Worm (Caenorhabditis elegans): ENCODE results near the gene srbc-49.
A peak's percentile ranks its signal among the peaks of the same experiment; 100 is the strongest.

srbc-49 gene

ce11 chrV:15821398-15821797 is at the start of gene srbc-49:
srbc-49 (plus strand) TSS chrV:15821698.
- TF ChIP-seq hlh-17 (GFP tag; optimal IDR thresholded peaks at IDR 0.05; ENCODE audit: borderline replicate concordance): no peak
- no peak for TF ChIP-seq ceh-88 (GFP tag; IDR thresholded peaks at IDR 0.05)
- TF ChIP-seq C34B4.2 (tag; optimal IDR thresholded peaks at IDR 0.05): no peak
- TF ChIP-seq sup-37 (GFP tag; optimal IDR thresholded peaks at IDR 0.05): no peak
- TF ChIP-seq mep-1 (tag; optimal IDR thresholded peaks at IDR 0.05): no peak
- TF ChIP-seq efl-1 (optimal IDR thresholded peaks at IDR 0.05): no peak
- TF ChIP-seq efl-1 (GFP tag; optimal IDR thresholded peaks at IDR 0.05 in 1 of 2): peak in 1 of 2 experiments; percentile 42
- TF ChIP-seq fkh-10 (GFP tag; optimal IDR thresholded peaks at IDR 0.05): no peak
- TF ChIP-seq Y116A8C.19 (tag; optimal IDR thresholded peaks at IDR 0.05; ENCODE audit: borderline replicate concordance): no peak
- no peak for TF ChIP-seq aha-1 (tag; optimal IDR thresholded peaks at IDR 0.05)

ce11 chrV:15773141-15773540 is 48.4 kb upstream of the srbc-49 start, which contains the start of gene nhr-60:
nhr-60 (minus strand) TSS chrV:15773241.
- no peak for TF ChIP-seq fkh-4 (tag; optimal IDR thresholded peaks at IDR 0.05; ENCODE audit: borderline replicate concordance)
- TF ChIP-seq aha-1 (tag; optimal IDR thresholded peaks at IDR 0.05): no peak
- TF ChIP-seq nhr-85 (tag): no peak
- TF ChIP-seq lsy-2 (tag; optimal IDR thresholded peaks at IDR 0.05): no peak

DNA sequence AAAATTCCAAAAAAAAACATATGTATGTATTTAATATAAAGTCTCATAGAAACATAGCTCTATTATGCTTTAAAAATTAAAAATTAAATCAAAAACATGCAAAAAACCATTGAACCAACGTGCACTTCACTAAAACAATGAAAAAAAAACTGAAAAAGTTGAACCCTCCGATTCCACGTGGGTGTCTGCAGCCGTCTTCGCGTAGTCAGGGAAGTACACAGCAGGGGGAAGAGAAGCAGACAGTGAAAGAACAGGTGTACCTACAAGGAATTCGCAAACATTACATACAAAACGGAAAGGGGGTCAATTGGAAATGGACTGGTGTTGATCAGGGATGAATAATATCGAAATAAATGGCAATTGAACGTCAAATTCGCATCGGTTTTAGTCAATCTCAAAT is 47.6 kb upstream of the srbc-49 start:
- no peak for TF ChIP-seq efl-1 (optimal IDR thresholded peaks at IDR 0.05)
- peak in 1 of 2 experiments; percentile 78 for TF ChIP-seq efl-1 (GFP tag; optimal IDR thresholded peaks at IDR 0.05 in 1 of 2)
- TF ChIP-seq fkh-8 (tag; optimal IDR thresholded peaks at IDR 0.05): peak; percentile 14
- TF ChIP-seq blmp-1 (tag; optimal IDR thresholded peaks at IDR 0.05): peak; percentile 18
- peak; percentile 10 for TF ChIP-seq lin-14 (GFP tag; optimal IDR thresholded peaks at IDR 0.05)
- TF ChIP-seq rnt-1 (tag; optimal IDR thresholded peaks at IDR 0.05): no peak

DNA sequence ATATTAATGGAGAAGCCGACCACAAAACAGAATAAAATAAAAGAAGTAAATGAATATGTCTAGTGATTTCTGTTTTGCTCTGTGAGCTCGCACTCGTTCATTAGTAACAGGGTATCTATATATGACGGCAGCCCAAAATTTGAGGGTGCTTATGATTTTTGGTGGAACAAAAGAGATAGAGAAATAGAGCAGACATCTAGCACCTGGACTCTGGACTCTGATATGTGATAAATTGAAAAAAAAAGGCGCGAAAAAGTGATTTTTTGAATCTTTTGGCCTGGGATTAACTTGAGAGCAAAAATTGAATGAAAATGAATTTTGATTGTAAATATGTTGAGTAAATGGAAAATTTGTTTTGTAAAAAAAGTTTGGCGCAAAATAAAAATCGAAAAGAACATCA is 44.8 kb upstream of the srbc-49 start, which contains the start of gene nhr-283:
Gene nhr-283, minus strand, starts transcription at position 101 of the 400 bp plus-strand sequence.
- TF ChIP-seq aha-1 (tag; optimal IDR thresholded peaks at IDR 0.05) (no peak), fkh-8 (tag; optimal IDR thresholded peaks at IDR 0.05) (peak; percentile 24)

DNA sequence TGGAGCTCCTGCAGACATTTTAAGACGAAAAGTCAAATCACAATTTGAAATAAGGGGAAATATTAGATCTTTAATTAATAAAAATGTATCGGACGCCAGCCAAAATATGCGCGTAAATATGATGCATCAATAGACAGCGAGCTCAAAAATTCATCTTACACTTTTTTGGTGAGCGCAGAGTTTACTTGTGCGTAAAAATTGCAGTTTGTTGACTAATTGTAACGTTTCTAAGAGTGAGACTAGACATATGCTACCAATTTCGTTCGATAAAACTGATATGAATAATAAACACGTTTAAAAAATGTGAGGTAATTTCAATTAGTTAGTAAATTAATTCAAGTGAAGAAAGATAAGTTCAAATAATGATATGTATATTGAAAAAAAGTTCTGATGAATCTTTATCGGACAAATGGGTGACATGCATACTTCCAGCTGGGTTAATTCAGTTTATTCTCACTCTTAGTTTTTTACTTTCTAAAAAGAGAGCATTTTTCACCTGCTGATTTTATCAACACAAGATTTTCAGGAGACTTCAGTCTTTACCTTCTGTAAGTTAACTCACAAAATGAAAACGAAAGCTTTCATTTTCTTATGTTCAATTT is 42.3 kb upstream of the srbc-49 start, which contains the start of the genes nhr-285 and irld-52:
Gene nhr-285, minus strand, starts transcription at position 101 of the 602 bp plus-strand sequence.
Gene irld-52, plus strand, starts transcription at position 552 of the 602 bp plus-strand sequence.
- no peak for TF ChIP-seq ceh-63 (GFP tag; optimal IDR thresholded peaks at IDR 0.05)
- TF ChIP-seq sox-4 (tag; optimal IDR thresholded peaks at IDR 0.05): no peak
- TF ChIP-seq egl-27 (tag; optimal IDR thresholded peaks at IDR 0.05): no peak
- TF ChIP-seq pqm-1 (tag; optimal IDR thresholded peaks at IDR 0.05): no peak
- no peak for TF ChIP-seq unc-30 (tag; optimal IDR thresholded peaks at IDR 0.05)
- TF ChIP-seq snpc-4 (tag; optimal IDR thresholded peaks at IDR 0.05): no peak
- TF ChIP-seq dpl-1 (GFP tag; optimal IDR thresholded peaks at IDR 0.05): no peak
- TF ChIP-seq ceh-8 (GFP tag; optimal IDR thresholded peaks at IDR 0.05): no peak
- TF ChIP-seq mab-9 (GFP tag; IDR thresholded peaks at IDR 0.05): no peak
- TF ChIP-seq nhr-90 (tag; optimal IDR thresholded peaks at IDR 0.05; ENCODE audit: poor library complexity): no peak
- no peak for TF ChIP-seq nhr-20 (tag; optimal IDR thresholded peaks at IDR 0.05)
- TF ChIP-seq ceh-90 (tag; optimal IDR thresholded peaks at IDR 0.05): no peak
- TF ChIP-seq grh-1 (GFP tag; IDR thresholded peaks at IDR 0.05): no peak
- no peak for TF ChIP-seq dsc-1 (tag; optimal IDR thresholded peaks at IDR 0.05)
- no peak for TF ChIP-seq lin-39 (tag; optimal IDR thresholded peaks at IDR 0.05)
- TF ChIP-seq mef-2 (tag; optimal IDR thresholded peaks at IDR 0.05): no peak
- TF ChIP-seq nhr-47 (tag; optimal IDR thresholded peaks at IDR 0.05): no peak

All from whole organism, L1 larva.